Fruit fly (Drosophila melanogaster) whole organism, prepupa: ENCODE measurements around the gene LpR2.

Experiments
- CG15336 ChIP-seq: fragments of 200-800 bp; sonication (Bioruptor generic); IDR thresholded peaks from 2 replicates; pipeline ENCODE4 v1.3.6; 2022; ENCODE audit warnings: missing biosample characterization, missing genetic modification characterization
- CG34406 ChIP-seq: fragments of 200-800 bp; sonication (Bioruptor generic); optimal IDR thresholded peaks from 3 replicates; lab custom pipeline; 2016; ENCODE audit warnings: missing biosample characterization, missing genetic modification characterization
- Eip75B ChIP-seq: fragments of 200-800 bp; sonication (Bioruptor generic); optimal IDR thresholded peaks from 3 replicates; lab custom pipeline; 2016; ENCODE audit warnings: missing biosample characterization, missing genetic modification characterization
- Eip78C ChIP-seq: fragments of 200-800 bp; sonication (Bioruptor generic); peaks from one replicate; lab custom pipeline; 2016; ENCODE audit warnings: missing biosample characterization, missing genetic modification characterization
- Gug ChIP-seq: fragments of 200-800 bp; sonication (Bioruptor generic); IDR thresholded peaks from 2 replicates; pipeline ENCODE4 v1.3.6; 2022; ENCODE audit warnings: missing biosample characterization, missing genetic modification characterization
- Lpt ChIP-seq: fragments of 200-800 bp; sonication (Bioruptor generic); optimal IDR thresholded peaks from 3 replicates; lab custom pipeline; 2016; ENCODE audit warnings: missing biosample characterization, missing genetic modification characterization
- Met ChIP-seq: fragments of 200-800 bp; sonication (Bioruptor generic); optimal IDR thresholded peaks from 3 replicates; lab custom pipeline; 2016; ENCODE audit warnings: missing biosample characterization, missing genetic modification characterization
- Sox102F ChIP-seq: fragments of 200-800 bp; sonication (Bioruptor generic); optimal IDR thresholded peaks from 2 replicates; lab custom pipeline; 2016; ENCODE audit warnings: missing biosample characterization, mild to moderate bottlenecking, missing genetic modification characterization
- Sox15 ChIP-seq: fragments of 200-800 bp; sonication (Bioruptor generic); optimal IDR thresholded peaks from 3 replicates; lab custom pipeline; 2016; ENCODE audit warnings: missing biosample characterization, missing genetic modification characterization
- achi ChIP-seq: fragments of 200-800 bp; sonication (Bioruptor generic); optimal IDR thresholded peaks from 3 replicates; lab custom pipeline; 2016; ENCODE audit warnings: missing biosample characterization, missing genetic modification characterization
- dac ChIP-seq: fragments of 200-800 bp; sonication (Bioruptor generic); optimal IDR thresholded peaks from 2 replicates; lab custom pipeline; 2017; ENCODE audit warnings: missing biosample characterization, mild to moderate bottlenecking, missing genetic modification characterization
- fkh ChIP-seq: fragments of 200-800 bp; sonication (Bioruptor generic); optimal IDR thresholded peaks from 3 replicates; lab custom pipeline; 2017; ENCODE audit warnings: missing biosample characterization, mild to moderate bottlenecking, missing genetic modification characterization, moderate library complexity

dm6 chr3R:25760190-25760589, 19.9 kb upstream of the LpR2 start:
- TF ChIP-seq Eip78C (GFP tag; lab: Kevin White, UChicago), result no peak
- peak; percentile 49 for TF ChIP-seq CG15336 (GFP tag; lab: Robert Waterston, UW)
- no peak for TF ChIP-seq dac (GFP tag; lab: Kevin White, UChicago)
- no peak for TF ChIP-seq fkh (GFP tag; lab: Kevin White, UChicago)
- TF ChIP-seq Lpt (GFP tag; lab: Kevin White, UChicago), result no peak
- no peak for TF ChIP-seq Met (GFP tag; lab: Kevin White, UChicago)
- no peak for TF ChIP-seq Gug (GFP tag; lab: Robert Waterston, UW)
- TF ChIP-seq Sox15, result no peak
- no peak for TF ChIP-seq CG34406
- TF ChIP-seq Eip75B (GFP tag; lab: Kevin White, UChicago), result no peak
- TF ChIP-seq achi, result no peak
- no peak for TF ChIP-seq Sox102F (GFP tag; lab: Kevin White, UChicago)
